Fruit fly (Drosophila melanogaster) whole organism, prepupa: Measurements from ENCODE around the gene CG9270.

ENCODE experiments used
- Blimp-1 ChIP-seq: fragments of 200-800 bp; sonication (Bioruptor generic); optimal IDR thresholded peaks from 3 replicates; lab custom pipeline; 2017; ENCODE audit warnings: missing biosample characterization, missing genetic modification characterization, mild to moderate bottlenecking, moderate library complexity, missing genetic modification reagents
- CG10631 ChIP-seq: fragments of 200-800 bp; sonication (Bioruptor generic); optimal IDR thresholded peaks from 2 replicates; lab custom pipeline; 2016; ENCODE audit warnings: missing biosample characterization, missing genetic modification characterization
- CG10669 ChIP-seq: fragments of 200-800 bp; sonication (Bioruptor generic); optimal IDR thresholded peaks from 3 replicates; lab custom pipeline; 2018; ENCODE audit warnings: missing biosample characterization, mild to moderate bottlenecking, missing genetic modification characterization, moderate library complexity
- CG11294 ChIP-seq: fragments of 200-800 bp; sonication (Bioruptor generic); IDR thresholded peaks from 2 replicates; pipeline ENCODE4 v1.3.6; 2022; ENCODE audit warnings: missing biosample characterization, missing genetic modification characterization
- CG11902 ChIP-seq: fragments of 200-800 bp; sonication (Bioruptor generic); optimal IDR thresholded peaks from 3 replicates; lab custom pipeline; 2016; ENCODE audit warnings: missing biosample characterization, missing genetic modification characterization
- CG16779 ChIP-seq: fragments of 200-800 bp; sonication (Bioruptor generic); optimal IDR thresholded peaks from 3 replicates; lab custom pipeline; 2017; ENCODE audit warnings: missing biosample characterization, mild to moderate bottlenecking, missing genetic modification characterization
- CG31627 ChIP-seq: fragments of 200-800 bp; sonication (Bioruptor generic); optimal IDR thresholded peaks from 3 replicates; lab custom pipeline; 2016; ENCODE audit warnings: missing biosample characterization, missing genetic modification characterization
- CG32006 ChIP-seq: fragments of 200-800 bp; sonication (Bioruptor generic); optimal IDR thresholded peaks from 3 replicates; lab custom pipeline; 2017; ENCODE audit warnings: missing biosample characterization, mild to moderate bottlenecking, missing genetic modification characterization
- CG34406 ChIP-seq: fragments of 200-800 bp; sonication (Bioruptor generic); optimal IDR thresholded peaks from 3 replicates; lab custom pipeline; 2016; ENCODE audit warnings: missing biosample characterization, missing genetic modification characterization
- CG3919 ChIP-seq: fragments of 200-800 bp; sonication (Bioruptor generic); optimal IDR thresholded peaks from 3 replicates; lab custom pipeline; 2016; ENCODE audit warnings: missing biosample characterization, missing genetic modification characterization
- CG4318 ChIP-seq: fragments of 200-800 bp; sonication (Bioruptor generic); optimal IDR thresholded peaks from 3 replicates; lab custom pipeline; 2017; ENCODE audit warnings: missing biosample characterization, mild to moderate bottlenecking, missing genetic modification characterization
- CG6163 ChIP-seq: fragments of 200-800 bp; sonication (Bioruptor generic); IDR thresholded peaks from 3 replicates; pipeline ENCODE4 v1.3.6; 2022; ENCODE audit warnings: missing biosample characterization, missing genetic modification characterization
- CG6276 ChIP-seq: fragments of 200-800 bp; sonication (Bioruptor generic); optimal IDR thresholded peaks from 2 replicates; lab custom pipeline; 2017; ENCODE audit warnings: missing biosample characterization, mild to moderate bottlenecking, missing genetic modification characterization
- CG6792 ChIP-seq: fragments of 200-800 bp; sonication (Bioruptor generic); optimal IDR thresholded peaks from 3 replicates; lab custom pipeline; 2016; ENCODE audit warnings: missing biosample characterization, missing genetic modification characterization
- CG6854 ChIP-seq: fragments of 200-800 bp; sonication (Bioruptor generic); optimal IDR thresholded peaks from 2 replicates; lab custom pipeline; 2017; ENCODE audit warnings: missing biosample characterization, mild to moderate bottlenecking, missing genetic modification characterization
- CG7368 ChIP-seq: fragments of 200-800 bp; sonication (Bioruptor generic); optimal IDR thresholded peaks from 3 replicates; lab custom pipeline; 2016; ENCODE audit warnings: missing biosample characterization, missing genetic modification characterization
- CG8119 ChIP-seq: fragments of 200-800 bp; sonication (Bioruptor generic); IDR thresholded peaks from 3 replicates; pipeline ENCODE4 v1.3.6; 2022; ENCODE audit warnings: missing biosample characterization, missing genetic modification characterization
- CG8319 ChIP-seq: fragments of 200-800 bp; sonication (Bioruptor generic); optimal IDR thresholded peaks from 3 replicates; lab custom pipeline; 2016; ENCODE audit warnings: missing biosample characterization, missing genetic modification characterization
- CG8632 ChIP-seq: fragments of 200-800 bp; sonication (Bioruptor generic); optimal IDR thresholded peaks from 3 replicates; lab custom pipeline; 2016; ENCODE audit warnings: missing biosample characterization, missing genetic modification characterization
- CG9139 ChIP-seq: fragments of 200-800 bp; sonication (Bioruptor generic); optimal IDR thresholded peaks from 3 replicates; lab custom pipeline; 2017; ENCODE audit warnings: missing biosample characterization, mild to moderate bottlenecking, missing genetic modification characterization
- Eip75B ChIP-seq: fragments of 200-800 bp; sonication (Bioruptor generic); optimal IDR thresholded peaks from 3 replicates; lab custom pipeline; 2016; ENCODE audit warnings: missing biosample characterization, missing genetic modification characterization
- Eip78C ChIP-seq: fragments of 200-800 bp; sonication (Bioruptor generic); peaks from one replicate; lab custom pipeline; 2016; ENCODE audit warnings: missing biosample characterization, missing genetic modification characterization
- Eip93F ChIP-seq: fragments of 200-800 bp; sonication (Bioruptor generic); optimal IDR thresholded peaks from 2 replicates; lab custom pipeline; 2016; ENCODE audit warnings: missing biosample characterization, mild to moderate bottlenecking, missing genetic modification characterization
- Ets96B ChIP-seq: fragments of 200-800 bp; optimal IDR thresholded peaks from 2 replicates; lab custom pipeline; 2019; ENCODE audit warnings: missing biosample characterization, mild to moderate bottlenecking, missing genetic modification characterization, moderate library complexity
- Gug ChIP-seq: fragments of 200-800 bp; sonication (Bioruptor generic); IDR thresholded peaks from 2 replicates; pipeline ENCODE4 v1.3.6; 2022; ENCODE audit warnings: missing biosample characterization, missing genetic modification characterization
- Hr38 ChIP-seq: sonication (Bioruptor generic); optimal IDR thresholded peaks from 2 replicates; lab custom pipeline; 2016; ENCODE audit warnings: missing biosample characterization, missing genetic modification characterization
- Hr4 ChIP-seq: fragments of 200-800 bp; sonication (Bioruptor generic); optimal IDR thresholded peaks from 3 replicates; lab custom pipeline; 2016; ENCODE audit warnings: missing biosample characterization, missing genetic modification characterization
- Met ChIP-seq: fragments of 200-800 bp; sonication (Bioruptor generic); optimal IDR thresholded peaks from 3 replicates; lab custom pipeline; 2016; ENCODE audit warnings: missing biosample characterization, missing genetic modification characterization
- OdsH ChIP-seq: fragments of 200-800 bp; sonication (Bioruptor generic); optimal IDR thresholded peaks from 3 replicates; lab custom pipeline; 2016; ENCODE audit warnings: missing biosample characterization, missing genetic modification characterization
- Smox ChIP-seq: fragments of 200-800 bp; sonication (Bioruptor generic); optimal IDR thresholded peaks from 3 replicates; lab custom pipeline; 2016; ENCODE audit warnings: missing biosample characterization, missing genetic modification characterization
- Sox102F ChIP-seq: fragments of 200-800 bp; sonication (Bioruptor generic); optimal IDR thresholded peaks from 2 replicates; lab custom pipeline; 2016; ENCODE audit warnings: missing biosample characterization, mild to moderate bottlenecking, missing genetic modification characterization
- Sox14 ChIP-seq: fragments of 200-800 bp; sonication (Bioruptor generic); optimal IDR thresholded peaks from 3 replicates; lab custom pipeline; 2016; ENCODE audit warnings: missing biosample characterization, missing genetic modification characterization
- Sox15 ChIP-seq: fragments of 200-800 bp; sonication (Bioruptor generic); optimal IDR thresholded peaks from 3 replicates; lab custom pipeline; 2016; ENCODE audit warnings: missing biosample characterization, missing genetic modification characterization
- achi ChIP-seq: fragments of 200-800 bp; sonication (Bioruptor generic); optimal IDR thresholded peaks from 3 replicates; lab custom pipeline; 2016; ENCODE audit warnings: missing biosample characterization, missing genetic modification characterization
- acj6 ChIP-seq: fragments of 200-800 bp; sonication (Bioruptor generic); optimal IDR thresholded peaks from 3 replicates; lab custom pipeline; 2016; ENCODE audit warnings: missing biosample characterization, missing genetic modification characterization
- dsx ChIP-seq: fragments of 200-800 bp; optimal IDR thresholded peaks from 3 replicates; lab custom pipeline; 2019; ENCODE audit warnings: missing biosample characterization, mild to moderate bottlenecking, missing genetic modification characterization, moderate library complexity; ENCODE audit not compliant: poor library complexity, severe bottlenecking
- eg ChIP-seq: fragments of 200-800 bp; sonication (Bioruptor generic); IDR thresholded peaks from 3 replicates; pipeline ENCODE4 v1.3.6; 2022; ENCODE audit warnings: missing biosample characterization, missing genetic modification characterization
- esn ChIP-seq: fragments of 200-800 bp; sonication (Bioruptor generic); optimal IDR thresholded peaks from 2 replicates; lab custom pipeline; 2016; ENCODE audit warnings: missing biosample characterization, mild to moderate bottlenecking, missing genetic modification characterization, moderate library complexity
- fd85E ChIP-seq: fragments of 200-800 bp; sonication (Bioruptor generic); optimal IDR thresholded peaks from 3 replicates; lab custom pipeline; 2016; ENCODE audit warnings: missing biosample characterization, missing genetic modification characterization
- fkh ChIP-seq: fragments of 200-800 bp; sonication (Bioruptor generic); optimal IDR thresholded peaks from 3 replicates; lab custom pipeline; 2017; ENCODE audit warnings: missing biosample characterization, mild to moderate bottlenecking, missing genetic modification characterization, moderate library complexity
- lz ChIP-seq: fragments of 200-800 bp; sonication (Bioruptor generic); optimal IDR thresholded peaks from 3 replicates; lab custom pipeline; 2016; ENCODE audit warnings: missing biosample characterization, missing genetic modification characterization
- net ChIP-seq: fragments of 200-800 bp; sonication (Bioruptor generic); optimal IDR thresholded peaks from 3 replicates; lab custom pipeline; 2016; ENCODE audit warnings: missing biosample characterization, missing genetic modification characterization
- salr ChIP-seq, 2 experiments: fragments of 200-800 bp; sonication (Bioruptor generic); optimal IDR thresholded peaks; 3 replicates each; lab custom pipeline; 2016 to 2018; ENCODE audit warnings: missing biosample characterization in 2 of 2, missing genetic modification characterization in 2 of 2, mild to moderate bottlenecking in 1 of 2
- spab ChIP-seq: fragments of 200-800 bp; sonication (Bioruptor generic); optimal IDR thresholded peaks from 2 replicates; lab custom pipeline; 2017; ENCODE audit warnings: missing biosample characterization, mild to moderate bottlenecking, missing genetic modification characterization, missing genetic modification reagents
- ss ChIP-seq, 2 experiments: fragments of 200-800 bp; sonication (Bioruptor generic); optimal IDR thresholded peaks; 2 replicates in 1 of 2; 3 replicates in 1 of 2; lab custom pipeline; 2017 to 2018; ENCODE audit warnings: mild to moderate bottlenecking in 2 of 2, missing biosample characterization in 2 of 2, missing genetic modification characterization in 2 of 2, moderate library complexity in 1 of 2
- svp ChIP-seq: fragments of 200-800 bp; sonication (Bioruptor generic); peaks from one replicate; lab custom pipeline; 2016; ENCODE audit warnings: missing biosample characterization, missing genetic modification characterization
- topi ChIP-seq: fragments of 200-800 bp; sonication (Bioruptor generic); optimal IDR thresholded peaks from 3 replicates; lab custom pipeline; 2016; ENCODE audit warnings: missing biosample characterization, missing genetic modification characterization
- vri ChIP-seq: fragments of 200-800 bp; sonication (Bioruptor generic); optimal IDR thresholded peaks from 3 replicates; lab custom pipeline; 2016; ENCODE audit warnings: missing biosample characterization, mild to moderate bottlenecking, missing genetic modification characterization

The CG9270 gene

DNA sequence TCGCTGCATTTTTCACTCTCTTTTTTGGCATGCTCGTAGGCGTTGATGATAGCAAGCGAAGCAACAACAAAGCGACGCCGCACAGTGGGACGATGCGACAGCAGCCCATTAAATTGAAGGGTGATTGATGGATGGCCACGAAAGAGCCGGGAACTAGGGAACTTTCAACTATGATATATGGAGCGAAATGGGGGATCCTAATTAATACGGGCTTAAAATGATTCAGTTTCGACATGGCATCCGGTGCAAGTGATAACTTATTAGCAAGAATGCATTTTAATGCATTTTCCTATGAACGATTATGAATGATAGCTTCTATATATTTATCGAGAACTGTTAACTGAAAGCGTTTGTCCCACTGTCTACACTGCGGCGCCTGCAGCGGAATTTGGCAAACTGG lies 9.2 kb upstream of the CG9270 start (continued):
- TF ChIP-seq ss (GFP tag; optimal IDR thresholded peaks at IDR 0.05; lab: Kevin White, UChicago) (no peak), CG3919 (GFP tag; lab: Kevin White, UChicago) (peak; percentile 42), acj6 (peak; percentile 52), CG8632 (GFP tag; lab: Kevin White, UChicago) (peak; percentile 21), CG10669 (GFP tag; lab: Kevin White, UChicago) (peak; percentile 1), CG6276 (GFP tag; lab: Kevin White, UChicago) (peak; percentile 35), CG6854 (GFP tag; lab: Kevin White, UChicago) (no peak), spab (peak; percentile 10), CG7368 (GFP tag; lab: Kevin White, UChicago) (peak; percentile 4), fd85E (GFP tag; lab: Kevin White, UChicago) (no peak), CG32006 (peak; percentile 83), vri (GFP tag; lab: Kevin White, UChicago) (no peak), Sox15 (GFP tag; lab: Kevin White, UChicago) (no peak), CG11294 (GFP tag; lab: Robert Waterston, UW) (no peak), Smox (GFP tag; lab: Kevin White, UChicago) (peak; percentile 23), CG9139 (no peak), Sox102F (peak; percentile 21), fkh (no peak)

- TF ChIP-seq Sox15 (GFP tag; lab: Kevin White, UChicago) (no peak), net (GFP tag; lab: Kevin White, UChicago) (no peak), CG6854 (GFP tag; lab: Kevin White, UChicago) (no peak), svp (peak; percentile 36), Hr38 (GFP tag; lab: Kevin White, UChicago) (no peak), dsx (GFP tag; lab: Kevin White, UChicago) (no peak), CG8632 (GFP tag; lab: Kevin White, UChicago) (peak; percentile 25), Ets96B (tag; lab: Kevin White, UChicago) (peak; percentile 55), Met (peak; percentile 24), CG8319 (GFP tag; lab: Kevin White, UChicago) (no peak), Blimp-1 (GFP tag; lab: Kevin White, UChicago) (no peak), eg (no peak), CG11294 (GFP tag; lab: Robert Waterston, UW) (no peak), CG16779 (tag; lab: Kevin White, UChicago) (no peak), Smox (GFP tag; lab: Kevin White, UChicago) (no peak), Gug (GFP tag; lab: Robert Waterston, UW) (no peak), fd85E (GFP tag; lab: Kevin White, UChicago) (no peak), CG3919 (GFP tag; lab: Kevin White, UChicago) (peak; percentile 20), topi (GFP tag; lab: Kevin White, UChicago) (peak; percentile 2), achi (GFP tag; lab: Kevin White, UChicago) (peak; percentile 16), esn (peak; percentile 7), CG31627 (GFP tag; lab: Kevin White, UChicago) (no peak), Sox102F (no peak), fkh (no peak), acj6 (peak; percentile 34), Sox14 (no peak), CG4318 (GFP tag; lab: Kevin White, UChicago) (no peak), CG10631 (GFP tag; lab: Kevin White, UChicago) (peak; percentile 20), OdsH (GFP tag; lab: Kevin White, UChicago) (peak; percentile 51), CG32006 (peak; percentile 52), CG8119 (no peak), Hr4 (GFP tag; lab: Kevin White, UChicago) (peak; percentile 12), CG11902 (GFP tag; lab: Kevin White, UChicago) (no peak), CG34406 (GFP tag; lab: Kevin White, UChicago) (peak; percentile 19), Eip78C (GFP tag; lab: Kevin White, UChicago) (peak; percentile 77), CG6792 (GFP tag; lab: Kevin White, UChicago) (peak; percentile 13), CG6163 (0 out of 3 replicates have a peak, but pooled peaks have one; percentile 6), ss (GFP tag; optimal IDR thresholded peaks at IDR 0.05; lab: Kevin White, UChicago) (peak in 1 of 2 experiments; percentile 10), lz (no peak), Eip93F (no peak), Eip75B (GFP tag; lab: Kevin White, UChicago) (no peak), salr (GFP tag; optimal IDR thresholded peaks at IDR 0.05; lab: Kevin White, UChicago) (peak in 1 of 2 experiments; percentile 34)
These were observed 8.4 kb upstream of the CG9270 start for dm6 chr2L:20942206-20942863.
